Worm (Caenorhabditis elegans) whole organism, L3 larva: ENCODE results near the gene T22E5.1.

ENCODE experiments used
- R02D3.7 ChIP-seq: fragments of 150-350 bp; optimal IDR thresholded peaks from 2 replicates; lab custom pipeline; 2014; ENCODE audit warnings: missing biosample characterization, missing genetic modification characterization
- ZK546.5 ChIP-seq: sonication (generic microtip); optimal IDR thresholded peaks from 2 replicates; lab custom pipeline; 2017; ENCODE audit warnings: missing biosample characterization, missing genetic modification characterization
- aly-2 ChIP-seq: fragments of 150-350 bp; optimal IDR thresholded peaks from 2 replicates; lab custom pipeline; 2014; ENCODE audit warnings: missing biosample characterization, missing genetic modification characterization
- ama-1 ChIP-seq: fragments of 150-350 bp; optimal IDR thresholded peaks from 2 replicates; lab custom pipeline; 2018
- ceh-16 ChIP-seq: sonication (generic microtip); optimal IDR thresholded peaks from 2 replicates; lab custom pipeline; 2017; ENCODE audit warnings: missing biosample characterization, missing genetic modification characterization
- ceh-28 ChIP-seq: fragments of 150-350 bp; optimal IDR thresholded peaks from 2 replicates; lab custom pipeline; 2014; ENCODE audit warnings: missing biosample characterization, missing genetic modification reagents, missing genetic modification characterization
- ceh-82 ChIP-seq: fragments of 150-350 bp; optimal IDR thresholded peaks from 2 replicates; lab custom pipeline; 2014; ENCODE audit warnings: missing biosample characterization, missing genetic modification characterization
- ceh-9 ChIP-seq: sonication (generic microtip); optimal IDR thresholded peaks from 2 replicates; lab custom pipeline; 2018; ENCODE audit warnings: missing biosample characterization, missing genetic modification characterization
- daf-12 ChIP-seq: fragments of 150-350 bp; optimal IDR thresholded peaks from 2 replicates; lab custom pipeline; 2014; ENCODE audit warnings: missing biosample characterization, missing genetic modification reagents, missing genetic modification characterization
- egl-27 ChIP-seq: sonication (generic microtip); optimal IDR thresholded peaks from 4 replicates; lab custom pipeline; 2017; ENCODE audit warnings: missing biosample characterization, missing genetic modification reagents, missing genetic modification characterization
- egl-5 ChIP-seq: fragments of 150-350 bp; optimal IDR thresholded peaks from 2 replicates; lab custom pipeline; 2017; ENCODE audit warnings: missing biosample characterization, missing genetic modification reagents, missing genetic modification characterization, inconsistent platforms
- elt-1 ChIP-seq: fragments of 150-350 bp; optimal IDR thresholded peaks from 2 replicates; lab custom pipeline; 2014; ENCODE audit warnings: missing biosample characterization, missing genetic modification characterization
- elt-2 ChIP-seq: sonication (generic microtip); optimal IDR thresholded peaks from 2 replicates; lab custom pipeline; 2016; ENCODE audit warnings: missing genetic modification reagents, mild to moderate bottlenecking, missing genetic modification characterization, missing compliant biosample characterization
- elt-3 ChIP-seq, 3 experiments: fragments of 150-350 bp in 1 of 3; sonication (generic microtip) in 2 of 3; optimal IDR thresholded peaks; 2 replicates in 2 of 3; 4 replicates in 1 of 3; lab custom pipeline; 2014 to 2017; ENCODE audit warnings: missing biosample characterization in 3 of 3, missing genetic modification characterization in 3 of 3
- eor-1 ChIP-seq, 2 experiments: fragments of 150-350 bp; optimal IDR thresholded peaks; 2 replicates each; lab custom pipeline; 2014 to 2018; ENCODE audit warnings: missing biosample characterization in 2 of 2, missing genetic modification characterization in 2 of 2
- fkh-10 ChIP-seq: sonication (generic microtip); optimal IDR thresholded peaks from 2 replicates; lab custom pipeline; 2017; ENCODE audit warnings: missing biosample characterization, missing genetic modification reagents, missing genetic modification characterization
- fkh-2 ChIP-seq: fragments of 150-350 bp; optimal IDR thresholded peaks from 2 replicates; lab custom pipeline; 2014; ENCODE audit warnings: missing biosample characterization, missing genetic modification reagents, missing genetic modification characterization
- fos-1 ChIP-seq: fragments of 150-350 bp; optimal IDR thresholded peaks from 2 replicates; lab custom pipeline; 2014; ENCODE audit warnings: missing biosample characterization, missing genetic modification characterization
- hmg-11 ChIP-seq: sonication (generic microtip); optimal IDR thresholded peaks from 2 replicates; lab custom pipeline; 2016; ENCODE audit warnings: missing genetic modification characterization, missing compliant biosample characterization
- jun-1 ChIP-seq: fragments of 150-350 bp; optimal IDR thresholded peaks from 2 replicates; lab custom pipeline; 2014; ENCODE audit warnings: missing biosample characterization, missing genetic modification reagents, missing genetic modification characterization
- lin-15B ChIP-seq: fragments of 150-350 bp; optimal IDR thresholded peaks from 2 replicates; lab custom pipeline; 2014; ENCODE audit warnings: missing biosample characterization, missing genetic modification characterization
- lin-39 ChIP-seq: fragments of 150-350 bp; optimal IDR thresholded peaks from 2 replicates; lab custom pipeline; 2018; ENCODE audit warnings: missing biosample characterization, missing genetic modification reagents, missing genetic modification characterization
- lsy-12 ChIP-seq: sonication (generic microtip); optimal IDR thresholded peaks from 2 replicates; lab custom pipeline; 2016; ENCODE audit warnings: mild to moderate bottlenecking, missing genetic modification characterization, missing compliant biosample characterization
- mdl-1 ChIP-seq: fragments of 150-350 bp; optimal IDR thresholded peaks from 2 replicates; lab custom pipeline; 2014; ENCODE audit warnings: missing biosample characterization, missing genetic modification characterization
- mml-1 ChIP-seq: fragments of 150-350 bp; sonication (generic microtip); optimal IDR thresholded peaks from 3 replicates; lab custom pipeline; 2014; ENCODE audit warnings: missing biosample characterization, missing genetic modification characterization
- nfya-1 ChIP-seq: sonication (generic microtip); optimal IDR thresholded peaks from 2 replicates; lab custom pipeline; 2017; ENCODE audit warnings: missing genetic modification characterization, mild to moderate bottlenecking, missing compliant biosample characterization, antibody characterized with exemption, moderate library complexity; ENCODE audit not compliant: insufficient read depth
- nhr-11 ChIP-seq: fragments of 150-350 bp; optimal IDR thresholded peaks from 2 replicates; lab custom pipeline; 2014; ENCODE audit warnings: missing biosample characterization, missing genetic modification characterization
- nhr-12 ChIP-seq: fragments of 150-350 bp; optimal IDR thresholded peaks from 2 replicates; lab custom pipeline; 2014; ENCODE audit warnings: missing biosample characterization, missing genetic modification characterization
- nhr-23 ChIP-seq: fragments of 150-350 bp; optimal IDR thresholded peaks from 2 replicates; lab custom pipeline; 2014; ENCODE audit warnings: missing biosample characterization, missing genetic modification reagents, missing genetic modification characterization
- nhr-237 ChIP-seq: fragments of 150-350 bp; optimal IDR thresholded peaks from 2 replicates; lab custom pipeline; 2014; ENCODE audit warnings: missing biosample characterization, missing genetic modification characterization
- nhr-25 ChIP-seq: sonication (generic microtip); optimal IDR thresholded peaks from 2 replicates; lab custom pipeline; 2017; ENCODE audit warnings: missing biosample characterization, missing genetic modification characterization
- nhr-28 ChIP-seq: fragments of 150-350 bp; optimal IDR thresholded peaks from 2 replicates; lab custom pipeline; 2014; ENCODE audit warnings: missing biosample characterization, missing genetic modification characterization
- nhr-43 ChIP-seq: sonication (generic microtip); optimal IDR thresholded peaks from 2 replicates; lab custom pipeline; 2016; ENCODE audit warnings: mild to moderate bottlenecking, missing genetic modification characterization, missing compliant biosample characterization; ENCODE audit not compliant: poor library complexity, severe bottlenecking
- nhr-67 ChIP-seq: fragments of 150-350 bp; optimal IDR thresholded peaks from 2 replicates; lab custom pipeline; 2014; ENCODE audit warnings: missing biosample characterization, missing genetic modification characterization
- nhr-76 ChIP-seq: fragments of 150-350 bp; sonication (generic microtip); optimal IDR thresholded peaks from 5 replicates; lab custom pipeline; 2014; ENCODE audit warnings: missing biosample characterization, missing genetic modification characterization
- nhr-77 ChIP-seq: fragments of 150-350 bp; optimal IDR thresholded peaks from 2 replicates; lab custom pipeline; 2014; ENCODE audit warnings: missing biosample characterization, missing genetic modification characterization
- pha-4 ChIP-seq: fragments of 150-350 bp; optimal IDR thresholded peaks from 2 replicates; lab custom pipeline; 2014; ENCODE audit warnings: missing biosample characterization, missing genetic modification reagents, missing genetic modification characterization
- pqm-1 ChIP-seq: fragments of 150-350 bp; optimal IDR thresholded peaks from 2 replicates; lab custom pipeline; 2017; ENCODE audit warnings: missing biosample characterization, missing genetic modification characterization, inconsistent platforms
- sea-2 ChIP-seq: fragments of 150-350 bp; sonication (generic microtip); optimal IDR thresholded peaks from 4 replicates; lab custom pipeline; 2014; ENCODE audit warnings: missing biosample characterization, missing genetic modification reagents, missing genetic modification characterization
- skn-1 ChIP-seq: fragments of 150-350 bp; optimal IDR thresholded peaks from 2 replicates; lab custom pipeline; 2014; ENCODE audit warnings: missing biosample characterization, missing genetic modification characterization
- snpc-4 ChIP-seq: fragments of 150-350 bp; optimal IDR thresholded peaks from 2 replicates; lab custom pipeline; 2014; ENCODE audit warnings: missing biosample characterization, missing genetic modification characterization
- tbx-2 ChIP-seq: sonication (generic microtip); optimal IDR thresholded peaks from 2 replicates; lab custom pipeline; 2016; ENCODE audit warnings: mild to moderate bottlenecking, missing genetic modification characterization, missing compliant biosample characterization
- unc-39 ChIP-seq: sonication (generic microtip); optimal IDR thresholded peaks from 4 replicates; lab custom pipeline; 2017; ENCODE audit warnings: missing biosample characterization, missing genetic modification characterization
- unc-62 ChIP-seq: fragments of 150-350 bp; sonication (generic microtip); optimal IDR thresholded peaks from 4 replicates; lab custom pipeline; 2014; ENCODE audit warnings: missing biosample characterization, missing genetic modification reagents, missing genetic modification characterization
- zag-1 ChIP-seq: fragments of 150-350 bp; optimal IDR thresholded peaks from 2 replicates; lab custom pipeline; 2014; ENCODE audit warnings: missing biosample characterization, missing genetic modification characterization
- ztf-11 ChIP-seq: fragments of 150-350 bp; optimal IDR thresholded peaks from 2 replicates; lab custom pipeline; 2014; ENCODE audit warnings: missing biosample characterization, missing genetic modification characterization
- ztf-4 ChIP-seq: fragments of 150-350 bp; optimal IDR thresholded peaks from 2 replicates; lab custom pipeline; 2014; ENCODE audit warnings: missing biosample characterization, missing genetic modification characterization

Gene T22E5.1

DNA sequence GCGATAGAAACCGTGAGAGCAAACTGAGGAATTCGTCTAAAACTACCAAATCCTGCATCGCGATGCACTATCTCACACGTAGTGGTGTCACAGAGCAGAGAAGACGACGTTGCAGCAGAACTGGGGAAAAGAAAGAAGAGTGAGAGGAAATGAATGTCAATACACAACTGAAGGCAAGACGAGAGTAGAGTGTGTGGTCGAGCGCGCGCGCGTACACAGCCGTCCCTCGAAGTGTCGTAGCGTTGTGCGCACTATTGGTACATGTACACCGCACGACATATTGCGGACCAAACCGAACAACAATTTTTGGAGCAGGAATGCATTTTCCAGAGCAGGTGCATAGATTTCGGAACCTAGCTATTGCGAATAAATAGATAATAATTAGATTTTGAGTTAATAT lies 34.3 kb upstream of the T22E5.1 start:
- TF ChIP-seq skn-1 (tag; lab: Kevin White, UChicago) (no peak), nfya-1 (tag; lab: Kevin White, UChicago) (peak; percentile 70), aly-2 (no peak), nhr-76 (tag; lab: Kevin White, UChicago) (no peak), mml-1 (tag; lab: Kevin White, UChicago) (no peak), snpc-4 (tag; lab: Kevin White, UChicago) (peak; percentile 34), ceh-9 (tag; lab: Kevin White, UChicago) (no peak), ceh-82 (tag; lab: Kevin White, UChicago) (no peak), egl-5 (tag; lab: Kevin White, UChicago) (no peak), nhr-11 (no peak), unc-62 (GFP tag; lab: Kevin White, UChicago) (no peak), ama-1 (lab: Kevin White, UChicago) (no peak), fos-1 (tag; lab: Kevin White, UChicago) (no peak), mdl-1 (tag; lab: Kevin White, UChicago) (peak; percentile 19), ceh-28 (no peak), fkh-2 (tag; lab: Kevin White, UChicago) (no peak), hmg-11 (peak; percentile 76), elt-2 (tag; lab: Kevin White, UChicago) (no peak), nhr-237 (tag; lab: Kevin White, UChicago) (no peak), zag-1 (tag; lab: Kevin White, UChicago) (no peak), nhr-77 (tag; lab: Kevin White, UChicago) (no peak), unc-39 (tag; lab: Kevin White, UChicago) (no peak), daf-12 (tag; lab: Kevin White, UChicago) (no peak), elt-3 (tag; optimal IDR thresholded peaks at IDR 0.05; lab: Kevin White, UChicago) (no peak), R02D3.7 (no peak), eor-1 (tag; optimal IDR thresholded peaks at IDR 0.05; lab: Kevin White, UChicago) (no peak), lin-39 (tag; lab: Kevin White, UChicago) (peak; percentile 86), ceh-16 (tag; lab: Kevin White, UChicago) (no peak), nhr-25 (tag; lab: Kevin White, UChicago) (peak; percentile 1), ZK546.5 (no peak), egl-27 (tag; lab: Kevin White, UChicago) (no peak), ztf-4 (no peak), nhr-28 (tag; lab: Kevin White, UChicago) (no peak), nhr-67 (tag; lab: Kevin White, UChicago) (no peak), fkh-10 (GFP tag; lab: Kevin White, UChicago) (no peak), lsy-12 (tag; lab: Kevin White, UChicago) (peak; percentile 24), pqm-1 (tag; lab: Kevin White, UChicago) (no peak), ztf-11 (tag; lab: Kevin White, UChicago) (no peak), nhr-12 (tag; lab: Kevin White, UChicago) (no peak), nhr-43 (tag; lab: Kevin White, UChicago) (peak; percentile 2), nhr-23 (no peak), jun-1 (tag; lab: Kevin White, UChicago) (peak; percentile 28), lin-15B (peak; percentile 46), pha-4 (tag; lab: Kevin White, UChicago) (peak; percentile 80), tbx-2 (tag; lab: Kevin White, UChicago) (peak; percentile 22), sea-2 (GFP tag; lab: Kevin White, UChicago) (peak; percentile 51), elt-1 (no peak)
